Worm (Caenorhabditis elegans): ENCODE data around the gene sax-2.

Gene sax-2

ce11 chrIII:5130654-5131053 is 21.2 kb downstream of the sax-2 start:
- TF ChIP-seq nhr-77 (tag; optimal IDR thresholded peaks at IDR 0.05) (no peak), ztf-11 (tag; optimal IDR thresholded peaks at IDR 0.05) (no peak), nhr-20 (tag; optimal IDR thresholded peaks at IDR 0.05) (no peak), aly-2 (tag; optimal IDR thresholded peaks at IDR 0.05) (no peak), sup-37 (GFP tag; optimal IDR thresholded peaks at IDR 0.05) (no peak), irx-1 (tag; optimal IDR thresholded peaks at IDR 0.05) (no peak), elt-2 (tag; optimal IDR thresholded peaks at IDR 0.05) (no peak), fos-1 (tag; optimal IDR thresholded peaks at IDR 0.05) (no peak), tlp-1 (tag; optimal IDR thresholded peaks at IDR 0.05) (no peak), elt-3 (tag; optimal IDR thresholded peaks at IDR 0.05) (no peak), C04F5.9 (tag; optimal IDR thresholded peaks at IDR 0.05) (no peak), sptf-1 (tag; optimal IDR thresholded peaks at IDR 0.05) (no peak), unc-30 (tag; optimal IDR thresholded peaks at IDR 0.05) (no peak), lin-39 (tag; optimal IDR thresholded peaks at IDR 0.05) (no peak)

- TF ChIP-seq ceh-90 (tag; optimal IDR thresholded peaks at IDR 0.05), result no peak
- no peak for TF ChIP-seq aly-2 (tag; optimal IDR thresholded peaks at IDR 0.05)
- peak; percentile 20 for TF ChIP-seq rnt-1 (tag; optimal IDR thresholded peaks at IDR 0.05)
- peak; percentile 76 for TF ChIP-seq tbx-2 (tag; optimal IDR thresholded peaks at IDR 0.05)
- TF ChIP-seq lsy-2 (tag; optimal IDR thresholded peaks at IDR 0.05), result peak in 1 of 2 experiments; percentile 60
- TF ChIP-seq aha-1 (tag; optimal IDR thresholded peaks at IDR 0.05), result no peak
- no peak for TF ChIP-seq nhr-47 (tag; optimal IDR thresholded peaks at IDR 0.05)
- TF ChIP-seq egl-27 (tag; optimal IDR thresholded peaks at IDR 0.05), result no peak
- no peak for TF ChIP-seq fkh-10 (GFP tag; optimal IDR thresholded peaks at IDR 0.05)
- TF ChIP-seq skn-1 (tag; optimal IDR thresholded peaks at IDR 0.05), result no peak
- TF ChIP-seq vab-15 (tag; optimal IDR thresholded peaks at IDR 0.05), result no peak
- no peak for TF ChIP-seq sox-4 (tag; optimal IDR thresholded peaks at IDR 0.05)
- no peak for TF ChIP-seq lin-13 (GFP tag; optimal IDR thresholded peaks at IDR 0.05)
- no peak for TF ChIP-seq efl-1 (optimal IDR thresholded peaks at IDR 0.05)
- TF ChIP-seq efl-1 (GFP tag; optimal IDR thresholded peaks at IDR 0.05 in 1 of 2), result peak in 1 of 2 experiments; percentile 46
Measured at ce11 chrIII:5134506-5134905, 25.0 kb downstream of the sax-2 start.

ce11 chrIII:5136033-5136597 is 26.6 kb downstream of the sax-2 start, which contains the start of gene tbx-2:
TSS of gene tbx-2 (minus strand) at chrIII:5136296.
- TF ChIP-seq nhr-47 (tag; optimal IDR thresholded peaks at IDR 0.05) (peak; percentile 13), pax-3 (tag; optimal IDR thresholded peaks at IDR 0.05) (no peak), nhr-84 (tag; optimal IDR thresholded peaks at IDR 0.05) (no peak), nhr-90 (tag; optimal IDR thresholded peaks at IDR 0.05; ENCODE audit: poor library complexity) (no peak), zip-4 (GFP tag; optimal IDR thresholded peaks at IDR 0.05) (no peak), ceh-8 (GFP tag; optimal IDR thresholded peaks at IDR 0.05) (no peak), snu-23 (GFP tag; optimal IDR thresholded peaks at IDR 0.05) (peak; percentile 19), lin-15B (tag; optimal IDR thresholded peaks at IDR 0.05) (no peak), nhr-12 (tag; optimal IDR thresholded peaks at IDR 0.05) (no peak), unc-62 (GFP tag; optimal IDR thresholded peaks at IDR 0.05) (no peak), C34B4.2 (tag; optimal IDR thresholded peaks at IDR 0.05) (no peak), ceh-90 (tag; optimal IDR thresholded peaks at IDR 0.05) (no peak), pqm-1 (tag; optimal IDR thresholded peaks at IDR 0.05) (no peak), nhr-77 (tag; optimal IDR thresholded peaks at IDR 0.05) (no peak), nhr-20 (tag; optimal IDR thresholded peaks at IDR 0.05) (peak; percentile 9), fkh-8 (tag; optimal IDR thresholded peaks at IDR 0.05) (no peak), mdl-1 (tag; optimal IDR thresholded peaks at IDR 0.05) (peak in 1 of 2 experiments; percentile 9), grh-1 (GFP tag; IDR thresholded peaks at IDR 0.05) (no peak), hlh-17 (GFP tag; optimal IDR thresholded peaks at IDR 0.05; ENCODE audit: borderline replicate concordance) (no peak), fkh-4 (tag; optimal IDR thresholded peaks at IDR 0.05; ENCODE audit: borderline replicate concordance) (no peak), nhr-85 (tag) (peak; percentile 63), unc-30 (tag; optimal IDR thresholded peaks at IDR 0.05) (no peak), nhr-71 (tag; optimal IDR thresholded peaks at IDR 0.05) (peak; percentile 37), efl-1 (optimal IDR thresholded peaks at IDR 0.05) (no peak), efl-1 (GFP tag; optimal IDR thresholded peaks at IDR 0.05 in 1 of 2) (peak in 1 of 2 experiments; percentile 90), nhr-237 (tag; optimal IDR thresholded peaks at IDR 0.05) (no peak), lin-14 (GFP tag; optimal IDR thresholded peaks at IDR 0.05) (peak; percentile 23), egl-13 (tag; optimal IDR thresholded peaks at IDR 0.05) (no peak), nhr-19 (GFP tag; conservative IDR thresholded peaks at IDR 0.05) (no peak)

Data from whole organism, L1 larva.